Fruit fly (Drosophila melanogaster) whole organism, embryonic: ENCODE data around the gene Zir.

Source experiments
- Bdp1 ChIP-seq: fragments of 200-800 bp; sonication (Bioruptor generic); optimal IDR thresholded peaks from 3 replicates; lab custom pipeline; 2016; ENCODE audit warnings: missing biosample characterization, missing genetic modification characterization
- C15 ChIP-seq: fragments of 200-800 bp; sonication (Bioruptor generic); IDR thresholded peaks from 3 replicates; pipeline ENCODE4 v1.3.6; 2022; ENCODE audit warnings: missing biosample characterization, missing genetic modification characterization
- CG10543 ChIP-seq: fragments of 200-800 bp; sonication (Bioruptor generic); optimal IDR thresholded peaks from 3 replicates; lab custom pipeline; 2017; ENCODE audit warnings: missing biosample characterization, mild to moderate bottlenecking, missing genetic modification characterization, moderate library complexity
- CG10565 ChIP-seq: fragments of 200-800 bp; sonication (Bioruptor generic); optimal IDR thresholded peaks from 3 replicates; lab custom pipeline; 2016; ENCODE audit warnings: missing biosample characterization, mild to moderate bottlenecking, missing genetic modification characterization
- CG10959 ChIP-seq: fragments of 200-800 bp; sonication (Bioruptor generic); IDR thresholded peaks from 2 replicates; pipeline ENCODE4 v1.3.6; 2022; ENCODE audit warnings: missing biosample characterization, missing genetic modification characterization
- CG12155 ChIP-seq: fragments of 200-800 bp; sonication (Bioruptor generic); optimal IDR thresholded peaks from 3 replicates; lab custom pipeline; 2016; ENCODE audit warnings: missing biosample characterization, missing genetic modification characterization
- CG12744 ChIP-seq: fragments of 200-800 bp; sonication (Bioruptor generic); optimal IDR thresholded peaks from 2 replicates; lab custom pipeline; 2016; ENCODE audit warnings: missing biosample characterization, missing genetic modification characterization
- CG14014 ChIP-seq: fragments of 200-800 bp; sonication (Bioruptor generic); IDR thresholded peaks from 2 replicates; pipeline ENCODE4 v1.3.6; 2022; ENCODE audit warnings: missing biosample characterization, missing genetic modification characterization
- CG14050 ChIP-seq: fragments of 200-800 bp; sonication (Bioruptor generic); IDR thresholded peaks from 3 replicates; pipeline ENCODE4 v1.3.6; 2022; ENCODE audit warnings: missing biosample characterization, missing genetic modification characterization
- CG1529 ChIP-seq: fragments of 200-800 bp; sonication (Bioruptor generic); optimal IDR thresholded peaks from 3 replicates; lab custom pipeline; 2018; ENCODE audit warnings: missing biosample characterization, missing genetic modification characterization
- CG1832 ChIP-seq: fragments of 200-800 bp; sonication (Bioruptor generic); optimal IDR thresholded peaks from 2 replicates; lab custom pipeline; 2017; ENCODE audit warnings: missing biosample characterization, mild to moderate bottlenecking, missing genetic modification characterization, inconsistent platforms
- CG18764 ChIP-seq: fragments of 200-800 bp; sonication (Bioruptor generic); optimal IDR thresholded peaks from 3 replicates; lab custom pipeline; 2016; ENCODE audit warnings: missing biosample characterization, missing genetic modification characterization
- CG30020 ChIP-seq: fragments of 200-800 bp; optimal IDR thresholded peaks from 2 replicates; lab custom pipeline; 2019; ENCODE audit warnings: missing biosample characterization, mild to moderate bottlenecking, missing genetic modification characterization, moderate library complexity
- CG32772 ChIP-seq: fragments of 200-800 bp; sonication (Bioruptor generic); IDR thresholded peaks from 2 replicates; pipeline ENCODE4 v1.3.6; 2022; ENCODE audit warnings: missing biosample characterization, missing genetic modification characterization
- CG3407 ChIP-seq: fragments of 200-800 bp; sonication (Bioruptor generic); optimal IDR thresholded peaks from 2 replicates; lab custom pipeline; 2018; ENCODE audit warnings: missing biosample characterization, mild to moderate bottlenecking, missing genetic modification characterization
- CG34376 ChIP-seq: fragments of 200-800 bp; sonication (Bioruptor generic); optimal IDR thresholded peaks from 2 replicates; lab custom pipeline; 2018; ENCODE audit warnings: missing biosample characterization, mild to moderate bottlenecking, missing genetic modification characterization
- CG6254 ChIP-seq: fragments of 200-800 bp; sonication (Bioruptor generic); optimal IDR thresholded peaks from 3 replicates; lab custom pipeline; 2017; ENCODE audit warnings: mild to moderate bottlenecking, missing biosample characterization, missing genetic modification reagents, missing genetic modification characterization
- CG8281 ChIP-seq: fragments of 200-800 bp; sonication (Bioruptor generic); optimal IDR thresholded peaks from 2 replicates; lab custom pipeline; 2018; ENCODE audit warnings: missing biosample characterization, mild to moderate bottlenecking, missing genetic modification characterization, moderate library complexity
- CG8290 ChIP-seq, 3 experiments: fragments of 200-800 bp; sonication (Bioruptor generic); optimal IDR thresholded peaks; 2 replicates each; lab custom pipeline; 2016 to 2019; ENCODE audit warnings: missing biosample characterization in 3 of 3, missing genetic modification characterization in 3 of 3, mild to moderate bottlenecking in 2 of 3, moderate library complexity in 1 of 3
- CG9727 ChIP-seq: fragments of 200-800 bp; sonication (Bioruptor generic); optimal IDR thresholded peaks from 3 replicates; lab custom pipeline; 2017; ENCODE audit warnings: missing biosample characterization, mild to moderate bottlenecking, missing genetic modification characterization
- CHES-1-like ChIP-seq: fragments of 200-800 bp; sonication (Bioruptor generic); optimal IDR thresholded peaks from 2 replicates; lab custom pipeline; 2016; ENCODE audit warnings: missing biosample characterization, missing genetic modification characterization
- D ChIP-seq, 2 experiments: fragments of 200-800 bp in 1 of 2; fragments of >200 bp in 1 of 2; sonication (Bioruptor generic) in 1 of 2; optimal IDR thresholded peaks; 2 replicates in 1 of 2; 3 replicates in 1 of 2; lab custom pipeline; 2017; ENCODE audit warnings: mild to moderate bottlenecking in 1 of 2, missing biosample characterization in 1 of 2, missing genetic modification characterization in 1 of 2, missing genetic modification reagents in 1 of 2
- Dad ChIP-seq: fragments of 200-800 bp; sonication (Bioruptor generic); optimal IDR thresholded peaks from 3 replicates; lab custom pipeline; 2016; ENCODE audit warnings: missing biosample characterization, missing genetic modification characterization
- Elba2 ChIP-seq: fragments of 200-800 bp; sonication (Bioruptor generic); optimal IDR thresholded peaks from 3 replicates; lab custom pipeline; 2016; ENCODE audit warnings: missing biosample characterization, missing genetic modification characterization
- Jarid2 ChIP-seq: fragments of 200-800 bp; sonication (Bioruptor generic); optimal IDR thresholded peaks from 3 replicates; lab custom pipeline; 2017; ENCODE audit warnings: mild to moderate bottlenecking, missing biosample characterization, missing genetic modification reagents, missing genetic modification characterization
- MESR4 ChIP-seq: fragments of 200-800 bp; sonication (Bioruptor generic); optimal IDR thresholded peaks from 2 replicates; lab custom pipeline; 2018; ENCODE audit warnings: missing biosample characterization, mild to moderate bottlenecking, missing genetic modification characterization, moderate library complexity
- Ptx1 ChIP-seq: fragments of 200-800 bp; sonication (Bioruptor generic); IDR thresholded peaks from 2 replicates; pipeline ENCODE4 v1.3.6; 2022; ENCODE audit warnings: missing biosample characterization, missing genetic modification characterization
- Six4 ChIP-seq: fragments of 200-800 bp; sonication (Bioruptor generic); optimal IDR thresholded peaks from 2 replicates; lab custom pipeline; 2016; ENCODE audit warnings: missing biosample characterization, missing genetic modification characterization
- Sox102F ChIP-seq: fragments of 200-800 bp; sonication (Bioruptor generic); optimal IDR thresholded peaks from 2 replicates; lab custom pipeline; 2018; ENCODE audit warnings: missing biosample characterization, mild to moderate bottlenecking, missing genetic modification characterization, moderate library complexity
- ac ChIP-seq: fragments of 200-800 bp; sonication (Bioruptor generic); optimal IDR thresholded peaks from 3 replicates; lab custom pipeline; 2017; ENCODE audit warnings: missing biosample characterization, mild to moderate bottlenecking, missing genetic modification characterization
- ara ChIP-seq: fragments of 200-800 bp; sonication (Bioruptor generic); IDR thresholded peaks from 2 replicates; pipeline ENCODE4 v1.3.6; 2022; ENCODE audit warnings: missing biosample characterization, missing genetic modification characterization
- btn ChIP-seq: fragments of 200-800 bp; sonication (Bioruptor generic); optimal IDR thresholded peaks from 2 replicates; lab custom pipeline; 2016; ENCODE audit warnings: missing biosample characterization, missing genetic modification characterization
- cad ChIP-seq: fragments of >200 bp; optimal IDR thresholded peaks from 2 replicates; lab custom pipeline; 2017; ENCODE audit warnings: missing biosample characterization, missing genetic modification characterization
- corto ChIP-seq: fragments of 200-800 bp; sonication (Bioruptor generic); optimal IDR thresholded peaks from 2 replicates; lab custom pipeline; 2016; ENCODE audit warnings: missing biosample characterization, mild to moderate bottlenecking, missing genetic modification characterization, moderate library complexity
- cwo ChIP-seq: fragments of 200-800 bp; sonication (Bioruptor generic); optimal IDR thresholded peaks from 3 replicates; lab custom pipeline; 2017; ENCODE audit warnings: missing biosample characterization, missing genetic modification characterization, mild to moderate bottlenecking, moderate library complexity, missing genetic modification reagents
- gsb-n ChIP-seq: fragments of 200-800 bp; sonication (Bioruptor generic); optimal IDR thresholded peaks from 3 replicates; lab custom pipeline; 2018; ENCODE audit warnings: missing biosample characterization, mild to moderate bottlenecking, missing genetic modification characterization
- gt ChIP-seq: fragments of 200-800 bp; sonication (Bioruptor generic); IDR thresholded peaks from 2 replicates; pipeline ENCODE4 v1.3.6; 2022; ENCODE audit warnings: missing biosample characterization, missing genetic modification characterization
- jigr1 ChIP-seq: fragments of 200-800 bp; sonication (Bioruptor generic); IDR thresholded peaks from 3 replicates; pipeline ENCODE4 v1.3.6; 2022; ENCODE audit warnings: missing biosample characterization, missing genetic modification characterization
- lmd ChIP-seq: fragments of 200-800 bp; sonication (Bioruptor generic); IDR thresholded peaks from 2 replicates; pipeline ENCODE4 v1.3.6; 2022; ENCODE audit warnings: missing biosample characterization, missing genetic modification characterization
- nmo ChIP-seq: fragments of 200-800 bp; sonication (Bioruptor generic); optimal IDR thresholded peaks from 2 replicates; lab custom pipeline; 2018; ENCODE audit warnings: missing biosample characterization, mild to moderate bottlenecking, missing genetic modification characterization, moderate library complexity
- oc ChIP-seq: fragments of 200-800 bp; sonication (Bioruptor generic); optimal IDR thresholded peaks from 2 replicates; lab custom pipeline; 2018; ENCODE audit warnings: missing biosample characterization, mild to moderate bottlenecking, missing genetic modification characterization, moderate library complexity
- odd ChIP-seq: fragments of 200-800 bp; sonication (Bioruptor generic); optimal IDR thresholded peaks from 2 replicates; lab custom pipeline; 2017; ENCODE audit warnings: missing biosample characterization, mild to moderate bottlenecking, missing genetic modification characterization
- pfk ChIP-seq: fragments of 200-800 bp; sonication (Bioruptor generic); optimal IDR thresholded peaks from 2 replicates; lab custom pipeline; 2018; ENCODE audit warnings: missing biosample characterization, mild to moderate bottlenecking, missing genetic modification characterization, moderate library complexity
- phol ChIP-seq: fragments of 200-800 bp; sonication (Bioruptor generic); optimal IDR thresholded peaks from 3 replicates; lab custom pipeline; 2018; ENCODE audit warnings: missing biosample characterization, mild to moderate bottlenecking, missing genetic modification characterization, moderate library complexity
- psq ChIP-seq: fragments of 200-800 bp; sonication (Bioruptor generic); optimal IDR thresholded peaks from 2 replicates; lab custom pipeline; 2017; ENCODE audit warnings: missing biosample characterization, missing genetic modification characterization
- sd ChIP-seq: fragments of 200-800 bp; sonication (Bioruptor generic); optimal IDR thresholded peaks from 3 replicates; lab custom pipeline; 2018; ENCODE audit warnings: missing biosample characterization, mild to moderate bottlenecking, missing genetic modification characterization, moderate library complexity
- sqz ChIP-seq: fragments of 200-800 bp; sonication (Bioruptor generic); optimal IDR thresholded peaks from 3 replicates; lab custom pipeline; 2018; ENCODE audit warnings: missing biosample characterization, mild to moderate bottlenecking, missing genetic modification characterization

The Zir gene

dm6 chr2L:128977-129941 is 34.7 kb downstream of the Zir start (continued):
- no peak for TF ChIP-seq CG9727
- TF ChIP-seq pfk (GFP tag; lab: Kevin White, UChicago) = peak; percentile 57
- TF ChIP-seq MESR4 = peak; percentile 13
- no peak for TF ChIP-seq Sox102F (GFP tag; lab: Kevin White, UChicago)
- TF ChIP-seq odd (GFP tag; lab: Kevin White, UChicago) = peak; percentile 21
- peak; percentile 65 for TF ChIP-seq corto (GFP tag; lab: Kevin White, UChicago)
- TF ChIP-seq oc (tag; lab: Kevin White, UChicago) = peak; percentile 64
- no peak for TF ChIP-seq CG10959 (GFP tag; lab: Robert Waterston, UW)
- TF ChIP-seq CG8281 (tag; lab: Kevin White, UChicago) = peak; percentile 10
- TF ChIP-seq CG8290 (GFP tag; optimal IDR thresholded peaks at IDR 0.05; lab: Kevin White, UChicago) = peak; percentile 41
- peak; percentile 21 to 82 for TF ChIP-seq CG8290 (tag; optimal IDR thresholded peaks at IDR 0.05; lab: Kevin White, UChicago)
- TF ChIP-seq jigr1 (GFP tag; lab: Robert Waterston, UW) = no peak
- TF ChIP-seq CG12744 (GFP tag; lab: Kevin White, UChicago) = no peak
- TF ChIP-seq sqz (GFP tag; lab: Kevin White, UChicago) = peak; percentile 2
- TF ChIP-seq Elba2 (GFP tag; lab: Kevin White, UChicago) = no peak
- TF ChIP-seq Bdp1 = no peak
- TF ChIP-seq cwo (GFP tag; lab: Kevin White, UChicago) = no peak
- TF ChIP-seq cad (GFP tag; lab: Kevin White, UChicago) = no peak
- no peak for TF ChIP-seq CG18764 (GFP tag; lab: Kevin White, UChicago)
- no peak for TF ChIP-seq CG32772
- TF ChIP-seq Six4 (GFP tag; lab: Kevin White, UChicago) = no peak
- no peak for TF ChIP-seq lmd
- TF ChIP-seq btn (GFP tag; lab: Kevin White, UChicago) = no peak
- no peak for TF ChIP-seq CG10565 (GFP tag; lab: Kevin White, UChicago)
- TF ChIP-seq sd (tag; lab: Kevin White, UChicago) = peak; percentile 96
- TF ChIP-seq CG30020 (tag; lab: Kevin White, UChicago) = no peak
- TF ChIP-seq nmo (GFP tag; lab: Kevin White, UChicago) = peak; percentile 4
- peak; percentile 20 for TF ChIP-seq Dad (GFP tag; lab: Kevin White, UChicago)
- 0 out of 2 replicates have a peak, but pooled peaks have one; percentile 14 for TF ChIP-seq ara (GFP tag; lab: Robert Waterston, UW)
- no peak; the same call in 1 of the 2 replicates for TF ChIP-seq CG14014
- TF ChIP-seq CG3407 = peak; percentile 43
- no peak for TF ChIP-seq gsb-n
- TF ChIP-seq CG1832 (GFP tag; lab: Kevin White, UChicago) = peak; percentile 79
- no peak for TF ChIP-seq CG14050 (GFP tag; lab: Robert Waterston, UW)
- peak; percentile 97 for TF ChIP-seq Jarid2 (GFP tag; lab: Kevin White, UChicago)
- TF ChIP-seq psq (GFP tag; lab: Kevin White, UChicago) = no peak
- TF ChIP-seq CG12155 (GFP tag; lab: Kevin White, UChicago) = peak; percentile 34
- TF ChIP-seq CG10543 (GFP tag; lab: Kevin White, UChicago) = peak; percentile 90
- TF ChIP-seq gt (GFP tag; lab: Robert Waterston, UW) = no peak
- peak; percentile 53 for TF ChIP-seq CG6254 (GFP tag; lab: Kevin White, UChicago)
- no peak for TF ChIP-seq Ptx1 (GFP tag; lab: Robert Waterston, UW)
- 0 out of 3 replicates have a peak, but pooled peaks have one; percentile 23 for TF ChIP-seq C15
- TF ChIP-seq D (optimal IDR thresholded peaks at IDR 0.05; lab: Kevin White, UChicago) = no peak
- TF ChIP-seq D (GFP tag; optimal IDR thresholded peaks at IDR 0.05; lab: Kevin White, UChicago) = no peak
- TF ChIP-seq phol (tag; lab: Kevin White, UChicago) = no peak
- peak; percentile 37 for TF ChIP-seq CHES-1-like
- TF ChIP-seq ac = no peak
- TF ChIP-seq CG1529 = no peak
- peak; percentile 87 for TF ChIP-seq CG34376 (GFP tag; lab: Kevin White, UChicago)
